Worm (Caenorhabditis elegans): ENCODE results near the gene cest-1.1.
A peak's percentile ranks its signal among the peaks of the same experiment; 100 is the strongest.
"Not testable (repeated sequence)": the region's sequence is repeated elsewhere in the genome, so short reads cannot be mapped to it uniquely, and the experiment has no call there.

cest-1.1 gene

ce11 chrV:14166630-14167029, at the start of gene cest-1.1:
Gene cest-1.1 (minus strand): TSS chrV:14166730.
- TF ChIP-seq tra-4 (tag; optimal IDR thresholded peaks at IDR 0.05): no peak
- no peak for TF ChIP-seq ets-7 (tag; optimal IDR thresholded peaks at IDR 0.05)
- no peak for TF ChIP-seq ama-1 (optimal IDR thresholded peaks at IDR 0.05)
- no peak for TF ChIP-seq pes-1 (GFP tag; IDR thresholded peaks at IDR 0.05)
- TF ChIP-seq tbx-11 (GFP tag; IDR thresholded peaks at IDR 0.05): no peak
- TF ChIP-seq hnd-1 (tag; optimal IDR thresholded peaks at IDR 0.05): no peak
- no peak for TF ChIP-seq F13C5.2 (tag; optimal IDR thresholded peaks at IDR 0.05)
- TF ChIP-seq scrt-1 (GFP tag; IDR thresholded peaks at IDR 0.05): no peak
- TF ChIP-seq ceh-36 (tag; optimal IDR thresholded peaks at IDR 0.05): no peak

- TF ChIP-seq ceh-36 (tag; optimal IDR thresholded peaks at IDR 0.05) (no peak), F13C5.2 (tag; optimal IDR thresholded peaks at IDR 0.05) (no peak), B0310.2 (tag; optimal IDR thresholded peaks at IDR 0.05) (no peak)
These were observed 48.6 kb upstream of the cest-1.1 start, which contains the start of gene T16A9.5 for ce11 chrV:14215106-14215505. Gene T16A9.5 (minus strand): TSS chrV:14215206.

ce11 chrV:14212813-14213212, 46.3 kb upstream of the cest-1.1 start:
- TF ChIP-seq ceh-36 (tag; optimal IDR thresholded peaks at IDR 0.05): no peak
- no peak for TF ChIP-seq ceh-13 (GFP tag; optimal IDR thresholded peaks at IDR 0.05)
- no peak for TF ChIP-seq ama-1 (optimal IDR thresholded peaks at IDR 0.05)

ce11 chrV:14210743-14211142, 44.2 kb upstream of the cest-1.1 start, which contains the start of gene str-230:
Gene str-230 (minus strand): TSS chrV:14210843.
- no peak for TF ChIP-seq aly-1 (tag; optimal IDR thresholded peaks at IDR 0.05)
- TF ChIP-seq B0310.2 (tag; optimal IDR thresholded peaks at IDR 0.05): no peak
- no peak for TF ChIP-seq ceh-36 (tag; optimal IDR thresholded peaks at IDR 0.05)
- no peak for TF ChIP-seq ets-7 (tag; optimal IDR thresholded peaks at IDR 0.05)
- no peak for TF ChIP-seq hnd-1 (tag; optimal IDR thresholded peaks at IDR 0.05)
- TF ChIP-seq F13C5.2 (tag; optimal IDR thresholded peaks at IDR 0.05): no peak

ce11 chrV:14205214-14205613, 38.7 kb upstream of the cest-1.1 start, which contains the start of gene T16A9.3:
Gene T16A9.3 (plus strand): TSS chrV:14205514.
- TF ChIP-seq hnd-1 (tag; optimal IDR thresholded peaks at IDR 0.05); pes-1 (GFP tag; IDR thresholded peaks at IDR 0.05); ama-1 (optimal IDR thresholded peaks at IDR 0.05): not testable (repeated sequence)

- 0 out of 2 replicates have a peak, but pooled peaks have one; percentile 42 for TF ChIP-seq tbx-11 (GFP tag; IDR thresholded peaks at IDR 0.05)
These were observed 37.3 kb upstream of the cest-1.1 start for ce11 chrV:14203809-14204208.

ce11 chrV:14200086-14200485, 33.6 kb upstream of the cest-1.1 start:
- TF ChIP-seq tbx-11 (GFP tag; IDR thresholded peaks at IDR 0.05) (no peak), hnd-1 (tag; optimal IDR thresholded peaks at IDR 0.05) (no peak), ceh-13 (GFP tag; optimal IDR thresholded peaks at IDR 0.05) (no peak), scrt-1 (GFP tag; IDR thresholded peaks at IDR 0.05) (no peak), aly-1 (tag; optimal IDR thresholded peaks at IDR 0.05) (no peak), ama-1 (optimal IDR thresholded peaks at IDR 0.05) (no peak), pes-1 (GFP tag; IDR thresholded peaks at IDR 0.05) (no peak), tra-4 (tag; optimal IDR thresholded peaks at IDR 0.05) (no peak), ceh-36 (tag; optimal IDR thresholded peaks at IDR 0.05) (no peak), tbx-37 (GFP tag; conservative IDR thresholded peaks at IDR 0.05) (no peak), hmg-4 (GFP tag; optimal IDR thresholded peaks at IDR 0.05) (no peak), flt-1 (GFP tag; IDR thresholded peaks at IDR 0.05) (no peak), F13C5.2 (tag; optimal IDR thresholded peaks at IDR 0.05) (no peak), sea-1 (GFP tag; conservative IDR thresholded peaks at IDR 0.05) (no peak), ets-7 (tag; optimal IDR thresholded peaks at IDR 0.05) (no peak), hmbx-1 (tag; optimal IDR thresholded peaks at IDR 0.05) (no peak), B0310.2 (tag; optimal IDR thresholded peaks at IDR 0.05) (no peak)

ce11 chrV:14197651-14198050, 31.1 kb upstream of the cest-1.1 start:
- no peak for TF ChIP-seq hmg-4 (GFP tag; optimal IDR thresholded peaks at IDR 0.05)
- TF ChIP-seq hmbx-1 (tag; optimal IDR thresholded peaks at IDR 0.05): no peak
- no peak for TF ChIP-seq aly-1 (tag; optimal IDR thresholded peaks at IDR 0.05)
- no peak for TF ChIP-seq pes-1 (GFP tag; IDR thresholded peaks at IDR 0.05)

- no peak for TF ChIP-seq pes-1 (GFP tag; IDR thresholded peaks at IDR 0.05)
- TF ChIP-seq tbx-11 (GFP tag; IDR thresholded peaks at IDR 0.05): no peak
- TF ChIP-seq hnd-1 (tag; optimal IDR thresholded peaks at IDR 0.05): no peak
- no peak for TF ChIP-seq scrt-1 (GFP tag; IDR thresholded peaks at IDR 0.05)
- no peak for TF ChIP-seq ama-1 (optimal IDR thresholded peaks at IDR 0.05)
- no peak for TF ChIP-seq ets-7 (tag; optimal IDR thresholded peaks at IDR 0.05)
- no peak for TF ChIP-seq ceh-13 (GFP tag; optimal IDR thresholded peaks at IDR 0.05)
- TF ChIP-seq F13C5.2 (tag; optimal IDR thresholded peaks at IDR 0.05): no peak
- TF ChIP-seq tbx-37 (GFP tag; conservative IDR thresholded peaks at IDR 0.05): no peak
- TF ChIP-seq tra-4 (tag; optimal IDR thresholded peaks at IDR 0.05): no peak
- TF ChIP-seq flt-1 (GFP tag; IDR thresholded peaks at IDR 0.05): no peak
- TF ChIP-seq ceh-36 (tag; optimal IDR thresholded peaks at IDR 0.05): no peak
- no peak for TF ChIP-seq hmg-4 (GFP tag; optimal IDR thresholded peaks at IDR 0.05)
- no peak for TF ChIP-seq B0310.2 (tag; optimal IDR thresholded peaks at IDR 0.05)
- no peak for TF ChIP-seq hmbx-1 (tag; optimal IDR thresholded peaks at IDR 0.05)
- TF ChIP-seq aly-1 (tag; optimal IDR thresholded peaks at IDR 0.05): no peak
- no peak for TF ChIP-seq sea-1 (GFP tag; conservative IDR thresholded peaks at IDR 0.05)
These were observed 28.0 kb upstream of the cest-1.1 start for ce11 chrV:14194514-14194913.

Data from whole organism, early embryonic.